Fruit fly (Drosophila melanogaster): Measurements from ENCODE around the gene CG8927.

The CG8927 gene

dm6 chr3R:16209714-16210553, 29.1 kb downstream of the CG8927 start (continued):
- TF ChIP-seq prd (optimal IDR thresholded peaks at IDR 0.05) (no peak), prd (GFP tag; IDR thresholded peaks at IDR 0.05) (no peak), Adf1 (GFP tag; IDR thresholded peaks at IDR 0.05) (no peak), CG6272 (GFP tag; IDR thresholded peaks at IDR 0.05) (no peak), grau (tag; optimal IDR thresholded peaks at IDR 0.05) (peak; percentile 52), CG8388 (GFP tag; optimal IDR thresholded peaks at IDR 0.05) (no peak), kni (GFP tag; optimal IDR thresholded peaks at IDR 0.05) (no peak), tgo (GFP tag; IDR thresholded peaks at IDR 0.05) (no peak), CG6854 (GFP tag; optimal IDR thresholded peaks at IDR 0.05) (peak; percentile 63), CG4854 (GFP tag; optimal IDR thresholded peaks at IDR 0.05) (no peak), Aef1 (GFP tag; IDR thresholded peaks at IDR 0.05) (no peak), CG3407 (GFP tag; optimal IDR thresholded peaks at IDR 0.05) (no peak), vnd (GFP tag; IDR thresholded peaks at IDR 0.05; ENCODE audit: partially characterized antibody) (no peak), CG9817 (tag; optimal IDR thresholded peaks at IDR 0.05) (peak; percentile 2), Hand (GFP tag; optimal IDR thresholded peaks at IDR 0.05) (peak; percentile 65), CG8359 (GFP tag; optimal IDR thresholded peaks at IDR 0.05; ENCODE audit: borderline replicate concordance) (no peak), CG1602 (GFP tag; optimal IDR thresholded peaks at IDR 0.05) (no peak), usp (GFP tag; optimal IDR thresholded peaks at IDR 0.05) (no peak), so (GFP tag; IDR thresholded peaks at IDR 0.05) (peak; percentile 41; the same call in 1 of the 3 replicates), CG7839 (tag; optimal IDR thresholded peaks at IDR 0.05) (peak; percentile 54), ranshi (GFP tag; IDR thresholded peaks at IDR 0.05) (peak; percentile 16; the same call in 1 of the 2 replicates), kah (GFP tag; optimal IDR thresholded peaks at IDR 0.05) (no peak), Oaz (GFP tag; IDR thresholded peaks at IDR 0.05) (no peak), CG2678 (tag; optimal IDR thresholded peaks at IDR 0.05) (peak; percentile 72), CG14860 (GFP tag; IDR thresholded peaks at IDR 0.05; ENCODE audit: partially characterized antibody) (no peak), CG13123 (GFP tag; optimal IDR thresholded peaks at IDR 0.05) (no peak), Dfd (GFP tag; optimal IDR thresholded peaks at IDR 0.05) (no peak), Lpt (GFP tag; optimal IDR thresholded peaks at IDR 0.05) (no peak), CG7745 (tag; optimal IDR thresholded peaks at IDR 0.05) (no peak), CG18262 (tag; optimal IDR thresholded peaks at IDR 0.05) (peak; percentile 54), Gsc (GFP tag; IDR thresholded peaks at IDR 0.05) (no peak), Dad (GFP tag; optimal IDR thresholded peaks at IDR 0.05) (no peak), CG6254 (GFP tag; optimal IDR thresholded peaks at IDR 0.05) (no peak), CG10979 (tag; optimal IDR thresholded peaks at IDR 0.05) (no peak), Pdp1 (GFP tag; optimal IDR thresholded peaks at IDR 0.05) (peak in 1 of 2 experiments; percentile 7), CG12942 (GFP tag; optimal IDR thresholded peaks at IDR 0.05) (peak; percentile 35), HmgZ (tag; optimal IDR thresholded peaks at IDR 0.05) (no peak), CG13424 (tag; optimal IDR thresholded peaks at IDR 0.05) (peak; percentile 40), CG11560 (tag; IDR thresholded peaks at IDR 0.05) (no peak), fru (optimal IDR thresholded peaks at IDR 0.05) (no peak), D (optimal IDR thresholded peaks at IDR 0.05) (no peak), D (GFP tag; optimal IDR thresholded peaks at IDR 0.05) (no peak), CG17361 (GFP tag; IDR thresholded peaks at IDR 0.05) (peak; percentile 49; the same call in 1 of the 3 replicates), lbe (GFP tag; optimal IDR thresholded peaks at IDR 0.05) (peak; percentile 35), nom (GFP tag; optimal IDR thresholded peaks at IDR 0.05) (peak; percentile 46), Drgx (GFP tag; IDR thresholded peaks at IDR 0.05) (peak; percentile 33; the same call in 1 of the 2 replicates), cg (GFP tag; optimal IDR thresholded peaks at IDR 0.05) (no peak), CG4424 (GFP tag; optimal IDR thresholded peaks at IDR 0.05) (peak; percentile 17), CG6813 (GFP tag; optimal IDR thresholded peaks at IDR 0.05) (peak; percentile 16), CG4707 (GFP tag; optimal IDR thresholded peaks at IDR 0.05) (no peak)
